Worm (Caenorhabditis elegans) whole organism, young adult: ENCODE measurements around the gene srab-9.
A peak's percentile ranks its signal among the peaks of the same experiment; 100 is the strongest.
"Not testable (repeated sequence)": the region's sequence is repeated elsewhere in the genome, so short reads cannot be mapped to it uniquely, and the experiment has no call there.

Source experiments
- B0019.2 ChIP-seq: fragments of 200-800 bp; sonication (Bioruptor generic); conservative IDR thresholded peaks from 2 replicates; pipeline ENCODE4 v1.3.6; 2022; ENCODE audit warnings: missing genetic modification reagents, missing genetic modification characterization, missing compliant biosample characterization
- B0035.1 ChIP-seq: sonication (generic microtip); optimal IDR thresholded peaks from 2 replicates; lab custom pipeline; 2016; ENCODE audit warnings: missing genetic modification characterization, mild to moderate bottlenecking, missing compliant biosample characterization, missing genotype, missing genetic modification reagents
- B0261.1 ChIP-seq: sonication (generic microtip); optimal IDR thresholded peaks from 2 replicates; lab custom pipeline; 2016; ENCODE audit warnings: mild to moderate bottlenecking, missing genetic modification characterization, moderate library complexity, missing compliant biosample characterization
- F33H1.4 ChIP-seq: fragments of 200-800 bp; sonication (Bioruptor generic); IDR thresholded peaks from 2 replicates; pipeline ENCODE4 v1.3.6; 2022; ENCODE audit warnings: missing genetic modification reagents, missing genetic modification characterization, missing compliant biosample characterization
- F57C9.4 ChIP-seq: sonication (generic microtip); optimal IDR thresholded peaks from 2 replicates; lab custom pipeline; 2017; ENCODE audit warnings: mild to moderate bottlenecking, missing genetic modification characterization, missing compliant biosample characterization
- akir-1 ChIP-seq: fragments of 200-800 bp; sonication (Bioruptor generic); optimal IDR thresholded peaks from 2 replicates; lab custom pipeline; 2018; ENCODE audit warnings: mild to moderate bottlenecking, missing genetic modification characterization, moderate library complexity, missing compliant biosample characterization
- aptf-2 ChIP-seq: fragments of 200-800 bp; sonication (Bioruptor generic); conservative IDR thresholded peaks from 2 replicates; pipeline ENCODE4 v1.3.6; 2022; ENCODE audit warnings: missing genetic modification reagents, missing genetic modification characterization, missing compliant biosample characterization
- bed-1 ChIP-seq: fragments of 200-800 bp; sonication (Bioruptor generic); IDR thresholded peaks from 2 replicates; pipeline ENCODE4 v1.3.6; 2022; ENCODE audit warnings: missing genetic modification reagents, missing genetic modification characterization, missing compliant biosample characterization
- cebp-2 ChIP-seq: fragments of 200-800 bp; sonication (Bioruptor generic); IDR thresholded peaks from 2 replicates; pipeline ENCODE4 v1.3.6; 2022; ENCODE audit warnings: missing genetic modification characterization, missing compliant biosample characterization
- ceh-100 ChIP-seq: fragments of 200-800 bp; sonication (Bioruptor generic); IDR thresholded peaks from 2 replicates; pipeline ENCODE4 v1.3.6; 2022; ENCODE audit warnings: missing genetic modification reagents, missing genetic modification characterization, missing compliant biosample characterization
- chd-7 ChIP-seq: sonication (generic microtip); optimal IDR thresholded peaks from 2 replicates; lab custom pipeline; 2016; ENCODE audit warnings: mild to moderate bottlenecking, missing genetic modification characterization, moderate library complexity, missing compliant biosample characterization
- ekl-4 ChIP-seq: fragments of 200-800 bp; sonication (Bioruptor generic); IDR thresholded peaks from 2 replicates; pipeline ENCODE4 v1.3.6; 2022; ENCODE audit warnings: missing genetic modification reagents, missing genetic modification characterization, missing compliant biosample characterization
- hmg-1.2 ChIP-seq: fragments of 200-800 bp; sonication (Bioruptor generic); IDR thresholded peaks from 2 replicates; pipeline ENCODE4 v1.3.6; 2022; ENCODE audit warnings: missing genetic modification reagents, missing genetic modification characterization, missing compliant biosample characterization
- let-526 ChIP-seq: fragments of 200-800 bp; sonication (Bioruptor generic); IDR thresholded peaks from 2 replicates; pipeline ENCODE4 v1.3.6; 2022; ENCODE audit warnings: missing genetic modification reagents, missing genetic modification characterization, missing compliant biosample characterization
- let-607 ChIP-seq, 2 experiments: fragments of 200-800 bp in 1 of 2; sonication (Bioruptor generic) in 1 of 2; sonication (generic microtip) in 1 of 2; optimal IDR thresholded peaks; 2 replicates each; lab custom pipeline; 2016 to 2018; ENCODE audit warnings: mild to moderate bottlenecking in 2 of 2, missing compliant biosample characterization in 2 of 2, missing genetic modification characterization in 2 of 2, moderate library complexity in 2 of 2, missing genotype in 1 of 2
- mcd-1 ChIP-seq: fragments of 200-800 bp; sonication (Bioruptor generic); IDR thresholded peaks from 2 replicates; pipeline ENCODE4 v1.3.6; 2022; ENCODE audit warnings: missing genetic modification reagents, missing genetic modification characterization, missing compliant biosample characterization
- nhr-179 ChIP-seq: sonication (generic microtip); optimal IDR thresholded peaks from 2 replicates; lab custom pipeline; 2016; ENCODE audit warnings: mild to moderate bottlenecking, missing genetic modification characterization, missing compliant biosample characterization
- nhr-80 ChIP-seq: sonication (generic microtip); optimal IDR thresholded peaks from 2 replicates; lab custom pipeline; 2016; ENCODE audit warnings: missing genetic modification characterization, missing compliant biosample characterization
- rpc-1 ChIP-seq, 2 experiments: fragments of 150-350 bp in 1 of 2; sonication (generic microtip) in 1 of 2; optimal IDR thresholded peaks; 2 replicates each; lab custom pipeline; 2014 to 2018; ENCODE audit warnings: missing biosample characterization in 1 of 2, missing genetic modification characterization in 1 of 2, missing genetic modification reagents in 1 of 2, missing genotype in 1 of 2
- snpc-1.1 ChIP-seq: sonication (generic microtip); optimal IDR thresholded peaks from 2 replicates; lab custom pipeline; 2017; ENCODE audit warnings: missing genetic modification characterization, mild to moderate bottlenecking, missing compliant biosample characterization, antibody characterized with exemption, moderate library complexity, missing genotype, missing genetic modification reagents; ENCODE audit not compliant: insufficient read depth
- snpc-4 ChIP-seq, 5 experiments: fragments of 150-350 bp in 1 of 5; sonication (generic microtip) in 4 of 5; optimal IDR thresholded peaks; 2 replicates each; lab custom pipeline; 2014 to 2018; ENCODE audit warnings: missing genetic modification characterization in 5 of 5, missing biosample characterization in 3 of 5, antibody characterized with exemption in 2 of 5, mild to moderate bottlenecking in 2 of 5, missing compliant biosample characterization in 2 of 5, missing genotype in 2 of 5, moderate library complexity in 2 of 5, missing genetic modification reagents in 1 of 5
- tlf-1 ChIP-seq: fragments of 200-800 bp; sonication (Bioruptor generic); optimal IDR thresholded peaks from 2 replicates; lab custom pipeline; 2018; ENCODE audit warnings: mild to moderate bottlenecking, missing genetic modification characterization, missing compliant biosample characterization
- unc-62 ChIP-seq: fragments of 150-350 bp; optimal IDR thresholded peaks from 2 replicates; lab custom pipeline; 2014; ENCODE audit warnings: missing biosample characterization, missing genetic modification reagents, missing genetic modification characterization
- ztf-6 ChIP-seq: fragments of 200-800 bp; sonication (Bioruptor generic); IDR thresholded peaks from 2 replicates; pipeline ENCODE4 v1.3.6; 2022; ENCODE audit warnings: missing genetic modification reagents, missing genetic modification characterization, missing compliant biosample characterization

srab-9 gene

DNA sequence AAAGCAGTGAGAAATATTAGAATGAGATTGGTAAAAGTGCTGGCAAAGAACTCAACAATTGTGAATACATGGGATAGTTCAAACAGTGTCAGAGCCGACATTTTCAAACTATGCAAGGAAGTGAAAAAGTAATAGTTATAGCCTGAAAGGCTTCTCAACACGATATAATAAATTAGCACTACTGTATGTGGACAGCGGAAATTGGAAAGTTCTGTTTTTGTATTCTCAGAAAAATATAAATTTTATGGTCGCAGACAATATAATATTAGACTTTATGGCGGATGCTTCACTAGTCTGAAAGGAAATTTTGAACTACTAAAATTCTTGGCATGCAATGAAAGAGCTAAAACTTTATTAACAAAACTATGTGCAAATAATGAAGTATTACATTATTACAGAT is 35.3 kb downstream of the srab-9 start, which contains the start of gene str-69:
TSS of gene str-69 (minus strand) at position 101 of the 400 bp plus-strand sequence.
- TF ChIP-seq nhr-179 (tag; lab: Kevin White, UChicago), result no peak
- TF ChIP-seq unc-62 (GFP tag; lab: Kevin White, UChicago), result no peak
- TF ChIP-seq F33H1.4 (GFP tag; lab: Robert Waterston, UW), result no peak
- TF ChIP-seq B0035.1 (tag; lab: Kevin White, UChicago), result no peak
- no peak for TF ChIP-seq chd-7
- TF ChIP-seq ztf-6 (GFP tag; lab: Robert Waterston, UW), result no peak
- no peak for TF ChIP-seq bed-1 (GFP tag; lab: Robert Waterston, UW)
- TF ChIP-seq mcd-1, result no peak
- TF ChIP-seq, all 124 proteins: peak for 0

DNA sequence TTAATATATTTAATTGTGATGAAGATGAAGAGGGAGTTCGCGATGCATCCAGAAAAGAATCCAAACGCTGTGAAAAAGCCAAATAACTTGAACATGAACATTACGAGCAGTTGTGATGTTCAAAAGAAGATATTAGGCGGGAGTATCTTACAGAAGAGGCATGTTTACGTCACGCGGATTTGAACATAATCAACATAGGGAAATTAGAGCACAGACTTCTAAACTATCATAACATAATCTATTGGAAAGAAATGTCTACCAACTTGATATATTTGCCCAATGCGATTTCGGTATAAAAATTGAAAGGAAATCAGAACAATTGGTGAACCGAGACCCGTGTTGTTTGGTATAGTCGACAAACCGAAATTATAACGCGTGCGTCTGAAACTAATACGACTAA is 37.0 kb downstream of the srab-9 start, which contains the start of gene str-66:
TSS of gene str-66 (minus strand) at position 101 of the 400 bp plus-strand sequence.
- TF ChIP-seq cebp-2, result no peak
- no peak for TF ChIP-seq tlf-1 (GFP tag; lab: Kevin White, UChicago)
- no peak for TF ChIP-seq akir-1
- no peak for TF ChIP-seq let-607 (tag; optimal IDR thresholded peaks at IDR 0.05; lab: Kevin White, UChicago)
- no peak for TF ChIP-seq B0261.1 (tag; lab: Kevin White, UChicago)
- no peak for TF ChIP-seq rpc-1 (optimal IDR thresholded peaks at IDR 0.05; lab: Kevin White, UChicago)
- no peak for TF ChIP-seq rpc-1 (tag; optimal IDR thresholded peaks at IDR 0.05; lab: Kevin White, UChicago)

DNA sequence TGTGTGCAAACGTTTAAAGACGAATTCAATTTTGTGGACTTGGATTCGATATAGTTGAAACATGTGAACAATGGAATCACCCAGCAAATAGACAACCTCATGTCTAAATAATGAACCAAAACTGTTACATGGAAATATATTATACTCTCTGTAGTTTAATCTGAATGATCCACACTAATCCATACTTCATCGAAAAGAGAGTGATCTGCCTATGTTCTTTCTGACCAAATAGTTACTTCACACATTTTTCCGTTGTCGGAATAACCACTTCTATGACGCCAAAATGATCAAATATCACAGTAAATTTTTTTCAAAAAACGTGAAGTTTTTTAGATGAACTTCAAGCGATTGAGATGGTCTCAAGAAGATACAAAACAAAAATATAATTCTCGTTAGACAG is 39.0 kb downstream of the srab-9 start, which contains the start of gene Y73C8C.4:
TSS of gene Y73C8C.4 (minus strand) at position 101 of the 400 bp plus-strand sequence.
- TF ChIP-seq let-526 (GFP tag; lab: Robert Waterston, UW); snpc-1.1 (tag; lab: Kevin White, UChicago); F57C9.4 (tag; lab: Kevin White, UChicago): not testable (repeated sequence)

DNA sequence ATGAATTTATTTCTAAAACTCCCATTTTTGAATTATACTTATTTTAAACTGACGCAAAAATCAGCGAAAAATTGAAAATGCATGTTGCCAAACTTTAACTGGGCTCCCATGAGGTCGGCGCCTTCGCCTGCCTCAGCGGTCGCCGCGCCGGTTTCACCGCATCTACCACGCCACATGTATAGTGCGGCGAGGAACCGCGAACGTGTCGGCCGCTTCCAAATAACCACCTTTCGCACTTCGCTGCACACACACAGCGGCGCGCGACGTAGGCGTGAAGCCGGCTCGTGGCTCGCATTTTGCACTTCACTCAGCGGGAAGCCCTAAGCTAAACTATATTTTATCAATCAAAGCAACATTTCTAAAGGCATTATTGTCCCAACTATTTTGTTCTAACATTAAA is 40.6 kb downstream of the srab-9 start:
- TF ChIP-seq ceh-100 (GFP tag; lab: Robert Waterston, UW) (no peak), snpc-4 (GFP tag; optimal IDR thresholded peaks at IDR 0.05; lab: Kevin White, UChicago) (no peak), snpc-4 (tag; optimal IDR thresholded peaks at IDR 0.05; lab: Kevin White, UChicago) (peak in 1 of 4 experiments; percentile 53)

DNA sequence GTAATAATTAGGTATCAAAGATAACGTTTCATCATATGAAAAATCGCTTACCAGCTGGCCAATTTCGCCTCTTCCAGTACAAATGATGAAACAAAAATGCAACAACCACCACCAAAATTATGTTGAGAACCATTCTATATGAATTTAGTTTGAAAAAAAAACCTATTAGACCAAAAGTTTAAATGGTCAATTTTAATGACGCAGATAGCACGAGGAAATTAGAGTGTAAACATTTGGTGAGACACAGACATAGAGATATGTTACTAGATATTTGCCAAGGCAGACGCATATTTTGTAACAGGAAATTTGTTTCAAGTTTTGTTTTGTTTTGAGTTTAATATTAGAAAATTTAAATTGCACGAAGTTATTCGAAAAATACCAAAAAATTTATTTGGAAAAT is 46.7 kb downstream of the srab-9 start, which contains the start of gene cyp-33C9:
TSS of gene cyp-33C9 (minus strand) at position 211 of the 400 bp plus-strand sequence.
- no peak for TF ChIP-seq ekl-4 (GFP tag; lab: Robert Waterston, UW)
- no peak for TF ChIP-seq B0019.2
- TF ChIP-seq aptf-2 (GFP tag; lab: Robert Waterston, UW), result no peak
- peak; percentile 34; the same call in 1 of the 2 replicates for TF ChIP-seq hmg-1.2 (GFP tag; lab: Robert Waterston, UW)
- TF ChIP-seq nhr-80, result peak; percentile 8
